Fruit fly (Drosophila melanogaster) whole organism, prepupa: ENCODE measurements around the gene CG17029.

ENCODE experiments used
- Blimp-1 ChIP-seq: fragments of 200-800 bp; sonication (Bioruptor generic); optimal IDR thresholded peaks from 3 replicates; lab custom pipeline; 2017; ENCODE audit warnings: missing biosample characterization, missing genetic modification characterization, mild to moderate bottlenecking, moderate library complexity, missing genetic modification reagents
- CG11902 ChIP-seq: fragments of 200-800 bp; sonication (Bioruptor generic); optimal IDR thresholded peaks from 3 replicates; lab custom pipeline; 2016; ENCODE audit warnings: missing biosample characterization, missing genetic modification characterization
- CG1621 ChIP-seq: fragments of 200-800 bp; sonication (Bioruptor generic); optimal IDR thresholded peaks from 3 replicates; lab custom pipeline; 2018; ENCODE audit warnings: missing biosample characterization, mild to moderate bottlenecking, missing genetic modification characterization
- Hr39 ChIP-seq: fragments of 200-800 bp; sonication (Bioruptor generic); optimal IDR thresholded peaks from 2 replicates; lab custom pipeline; 2016; ENCODE audit warnings: missing biosample characterization, missing genetic modification characterization
- Sox15 ChIP-seq: fragments of 200-800 bp; sonication (Bioruptor generic); optimal IDR thresholded peaks from 3 replicates; lab custom pipeline; 2016; ENCODE audit warnings: missing biosample characterization, missing genetic modification characterization
- dsx ChIP-seq: fragments of 200-800 bp; optimal IDR thresholded peaks from 3 replicates; lab custom pipeline; 2019; ENCODE audit warnings: missing biosample characterization, mild to moderate bottlenecking, missing genetic modification characterization, moderate library complexity; ENCODE audit not compliant: poor library complexity, severe bottlenecking
- fkh ChIP-seq: fragments of 200-800 bp; sonication (Bioruptor generic); optimal IDR thresholded peaks from 3 replicates; lab custom pipeline; 2017; ENCODE audit warnings: missing biosample characterization, mild to moderate bottlenecking, missing genetic modification characterization, moderate library complexity
- lz ChIP-seq: fragments of 200-800 bp; sonication (Bioruptor generic); optimal IDR thresholded peaks from 3 replicates; lab custom pipeline; 2016; ENCODE audit warnings: missing biosample characterization, missing genetic modification characterization
- net ChIP-seq: fragments of 200-800 bp; sonication (Bioruptor generic); optimal IDR thresholded peaks from 3 replicates; lab custom pipeline; 2016; ENCODE audit warnings: missing biosample characterization, missing genetic modification characterization
- salr ChIP-seq, 2 experiments: fragments of 200-800 bp; sonication (Bioruptor generic); optimal IDR thresholded peaks; 3 replicates each; lab custom pipeline; 2016 to 2018; ENCODE audit warnings: missing biosample characterization in 2 of 2, missing genetic modification characterization in 2 of 2, mild to moderate bottlenecking in 1 of 2

DNA sequence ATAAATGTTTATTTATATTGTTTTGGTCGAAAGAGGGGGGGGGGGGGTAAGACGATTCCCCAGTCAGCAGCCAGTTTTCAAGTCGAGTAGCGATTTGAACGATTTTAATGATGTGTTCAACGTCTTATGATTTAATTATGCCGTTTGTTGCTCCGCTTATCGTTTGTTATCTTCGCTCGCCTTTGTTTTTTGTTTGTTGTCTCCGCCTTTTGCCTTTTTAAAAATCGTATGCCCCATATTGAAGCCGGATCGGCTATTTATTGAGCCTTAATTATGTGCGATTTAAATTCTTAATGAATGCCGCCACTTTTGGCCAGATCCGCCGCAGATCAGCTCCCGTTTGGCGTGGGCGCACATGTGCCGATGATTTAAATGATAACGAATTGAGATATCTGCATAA lies 37.8 kb downstream of the CG17029 start:
- TF ChIP-seq net (GFP tag; lab: Kevin White, UChicago) = no peak
- TF ChIP-seq CG1621 (tag; lab: Kevin White, UChicago) = no peak
- no peak for TF ChIP-seq CG11902
- TF ChIP-seq salr (GFP tag; optimal IDR thresholded peaks at IDR 0.05; lab: Kevin White, UChicago) = no peak
- no peak for TF ChIP-seq fkh (GFP tag; lab: Kevin White, UChicago)
- TF ChIP-seq lz = no peak
- no peak for TF ChIP-seq Blimp-1 (GFP tag; lab: Kevin White, UChicago)
- no peak for TF ChIP-seq dsx (GFP tag; lab: Kevin White, UChicago)
- TF ChIP-seq Sox15 (GFP tag; lab: Kevin White, UChicago) = no peak
- TF ChIP-seq Hr39 (GFP tag; lab: Kevin White, UChicago) = no peak
